Worm (Caenorhabditis elegans) whole organism, early embryonic: ENCODE results near the gene chin-1.

ENCODE experiments used
- B0310.2 ChIP-seq: sonication (generic microtip); optimal IDR thresholded peaks from 2 replicates; lab custom pipeline; 2016; ENCODE audit warnings: mild to moderate bottlenecking, missing genetic modification characterization, missing compliant biosample characterization
- F13C5.2 ChIP-seq: sonication (generic microtip); optimal IDR thresholded peaks from 2 replicates; lab custom pipeline; 2017; ENCODE audit warnings: mild to moderate bottlenecking, missing genetic modification characterization, inconsistent platforms, missing compliant biosample characterization
- aly-1 ChIP-seq: sonication (generic microtip); optimal IDR thresholded peaks from 2 replicates; lab custom pipeline; 2016; ENCODE audit warnings: missing genetic modification characterization, missing compliant biosample characterization
- ama-1 ChIP-seq: fragments of 150-350 bp; optimal IDR thresholded peaks from 2 replicates; lab custom pipeline; 2014
- ceh-13 ChIP-seq: fragments of 200-800 bp; sonication (Bioruptor generic); optimal IDR thresholded peaks from 2 replicates; lab custom pipeline; 2018; ENCODE audit warnings: mild to moderate bottlenecking, missing genetic modification characterization, missing compliant biosample characterization
- ceh-36 ChIP-seq: sonication (generic microtip); optimal IDR thresholded peaks from 2 replicates; lab custom pipeline; 2016; ENCODE audit warnings: missing genetic modification characterization, inconsistent platforms, missing compliant biosample characterization
- ets-7 ChIP-seq: sonication (generic microtip); optimal IDR thresholded peaks from 2 replicates; lab custom pipeline; 2016; ENCODE audit warnings: missing genotype, missing genetic modification characterization, missing compliant biosample characterization
- flt-1 ChIP-seq: fragments of 200-800 bp; sonication (Bioruptor generic); IDR thresholded peaks from 2 replicates; pipeline ENCODE4 v1.3.6; 2022; ENCODE audit warnings: missing genetic modification characterization, missing compliant biosample characterization
- hmbx-1 ChIP-seq: sonication (generic microtip); optimal IDR thresholded peaks from 2 replicates; lab custom pipeline; 2016; ENCODE audit warnings: mild to moderate bottlenecking, missing genetic modification characterization, missing compliant biosample characterization
- hmg-4 ChIP-seq: fragments of 200-800 bp; sonication (Bioruptor generic); optimal IDR thresholded peaks from 2 replicates; lab custom pipeline; 2018; ENCODE audit warnings: mild to moderate bottlenecking, missing genetic modification characterization, missing compliant biosample characterization
- hnd-1 ChIP-seq: sonication (generic microtip); optimal IDR thresholded peaks from 2 replicates; lab custom pipeline; 2016; ENCODE audit warnings: missing genetic modification characterization, missing compliant biosample characterization
- pes-1 ChIP-seq: fragments of 200-800 bp; sonication (Bioruptor generic); IDR thresholded peaks from 2 replicates; pipeline ENCODE4 v1.3.6; 2022; ENCODE audit warnings: missing genetic modification reagents, missing genetic modification characterization, missing compliant biosample characterization
- scrt-1 ChIP-seq: fragments of 200-800 bp; sonication (Bioruptor generic); IDR thresholded peaks from 2 replicates; pipeline ENCODE4 v1.3.6; 2022; ENCODE audit warnings: missing genetic modification characterization, missing compliant biosample characterization
- sea-1 ChIP-seq: fragments of 200-800 bp; sonication (Bioruptor generic); conservative IDR thresholded peaks from 2 replicates; pipeline ENCODE4 v1.3.6; 2022; ENCODE audit warnings: missing genetic modification characterization, missing compliant biosample characterization
- tbx-11 ChIP-seq: fragments of 200-800 bp; sonication (Bioruptor generic); IDR thresholded peaks from 2 replicates; pipeline ENCODE4 v1.3.6; 2022; ENCODE audit warnings: missing genetic modification characterization, missing compliant biosample characterization
- tbx-37 ChIP-seq: fragments of 200-800 bp; sonication (Bioruptor generic); conservative IDR thresholded peaks from 2 replicates; pipeline ENCODE4 v1.3.6; 2022; ENCODE audit warnings: missing genetic modification reagents, missing genetic modification characterization, missing compliant biosample characterization
- tra-4 ChIP-seq: sonication (generic microtip); optimal IDR thresholded peaks from 2 replicates; lab custom pipeline; 2017; ENCODE audit warnings: missing genetic modification characterization, missing compliant biosample characterization

Gene chin-1

ce11 chrIII:1002510-1002909 is 34.5 kb downstream of the chin-1 start, which contains the start of gene clec-150:
clec-150 (plus strand) TSS chrIII:1002707.
- TF ChIP-seq hmg-4 (GFP tag; lab: Kevin White, UChicago) (no peak), ceh-36 (tag; lab: Kevin White, UChicago) (no peak), tbx-11 (no peak), B0310.2 (no peak), ceh-13 (no peak), scrt-1 (GFP tag; lab: Robert Waterston, UW) (no peak), aly-1 (no peak), tra-4 (tag; lab: Kevin White, UChicago) (no peak), ets-7 (tag; lab: Kevin White, UChicago) (no peak), ama-1 (no peak), hnd-1 (tag; lab: Kevin White, UChicago) (no peak), tbx-37 (GFP tag; lab: Robert Waterston, UW) (no peak), sea-1 (GFP tag; lab: Robert Waterston, UW) (no peak), pes-1 (GFP tag; lab: Robert Waterston, UW) (no peak), F13C5.2 (tag; lab: Kevin White, UChicago) (no peak), hmbx-1 (tag; lab: Kevin White, UChicago) (no peak), flt-1 (no peak)

ce11 chrIII:1001297-1001696 is 35.7 kb downstream of the chin-1 start, which contains the start of gene R06B10.7:
R06B10.7 (minus strand) TSS chrIII:1001397.
- TF ChIP-seq tra-4 (tag; lab: Kevin White, UChicago) (no peak), hnd-1 (tag; lab: Kevin White, UChicago) (no peak), ets-7 (tag; lab: Kevin White, UChicago) (no peak), ama-1 (no peak), tbx-11 (no peak), flt-1 (no peak), aly-1 (no peak), B0310.2 (no peak), ceh-13 (no peak)

ce11 chrIII:998855-999254 is 38.2 kb downstream of the chin-1 start:
- TF ChIP-seq ceh-36 (tag; lab: Kevin White, UChicago) (no peak), sea-1 (GFP tag; lab: Robert Waterston, UW) (no peak), ama-1 (no peak), flt-1 (no peak), hmbx-1 (tag; lab: Kevin White, UChicago) (no peak), hmg-4 (GFP tag; lab: Kevin White, UChicago) (no peak), F13C5.2 (tag; lab: Kevin White, UChicago) (no peak), ceh-13 (no peak), ets-7 (tag; lab: Kevin White, UChicago) (no peak), aly-1 (no peak), tbx-37 (GFP tag; lab: Robert Waterston, UW) (no peak), B0310.2 (no peak), tra-4 (tag; lab: Kevin White, UChicago) (no peak), tbx-11 (no peak), hnd-1 (tag; lab: Kevin White, UChicago) (no peak)

- TF ChIP-seq ceh-36 (tag; lab: Kevin White, UChicago) (no peak), scrt-1 (GFP tag; lab: Robert Waterston, UW) (no peak), hmg-4 (GFP tag; lab: Kevin White, UChicago) (no peak), B0310.2 (no peak), F13C5.2 (tag; lab: Kevin White, UChicago) (no peak), tra-4 (tag; lab: Kevin White, UChicago) (no peak), sea-1 (GFP tag; lab: Robert Waterston, UW) (no peak), flt-1 (no peak), tbx-37 (GFP tag; lab: Robert Waterston, UW) (no peak), ceh-13 (no peak), aly-1 (no peak), pes-1 (GFP tag; lab: Robert Waterston, UW) (no peak), tbx-11 (no peak), ama-1 (no peak), ets-7 (tag; lab: Kevin White, UChicago) (no peak), hnd-1 (tag; lab: Kevin White, UChicago) (no peak), hmbx-1 (tag; lab: Kevin White, UChicago) (no peak)
Measured at ce11 chrIII:996564-996963, 40.4 kb downstream of the chin-1 start.

- TF ChIP-seq B0310.2 (no peak), tbx-37 (GFP tag; lab: Robert Waterston, UW) (no peak), ets-7 (tag; lab: Kevin White, UChicago) (no peak), ama-1 (no peak), pes-1 (GFP tag; lab: Robert Waterston, UW) (no peak), sea-1 (GFP tag; lab: Robert Waterston, UW) (no peak), hmbx-1 (tag; lab: Kevin White, UChicago) (no peak), tra-4 (tag; lab: Kevin White, UChicago) (no peak), ceh-36 (tag; lab: Kevin White, UChicago) (no peak), F13C5.2 (tag; lab: Kevin White, UChicago) (no peak), scrt-1 (GFP tag; lab: Robert Waterston, UW) (no peak), ceh-13 (no peak)
Measured at ce11 chrIII:991581-991980, 45.4 kb downstream of the chin-1 start, which contains the start of gene trp-2. trp-2 (plus strand) TSS chrIII:991881.

ce11 chrIII:989558-989957 is 47.5 kb downstream of the chin-1 start:
- TF ChIP-seq ama-1 = no peak
- TF ChIP-seq B0310.2 = no peak
- TF ChIP-seq tbx-11 = no peak
- TF ChIP-seq scrt-1 (GFP tag; lab: Robert Waterston, UW) = no peak
- TF ChIP-seq hmbx-1 (tag; lab: Kevin White, UChicago) = no peak
- TF ChIP-seq aly-1 = no peak
- TF ChIP-seq pes-1 (GFP tag; lab: Robert Waterston, UW) = no peak
- no peak for TF ChIP-seq hmg-4 (GFP tag; lab: Kevin White, UChicago)
- no peak for TF ChIP-seq tbx-37 (GFP tag; lab: Robert Waterston, UW)
- no peak for TF ChIP-seq flt-1
- no peak for TF ChIP-seq ets-7 (tag; lab: Kevin White, UChicago)
- TF ChIP-seq tra-4 (tag; lab: Kevin White, UChicago) = no peak
- TF ChIP-seq ceh-13 = no peak
- no peak for TF ChIP-seq ceh-36 (tag; lab: Kevin White, UChicago)
- no peak for TF ChIP-seq sea-1 (GFP tag; lab: Robert Waterston, UW)
- no peak for TF ChIP-seq F13C5.2 (tag; lab: Kevin White, UChicago)
- TF ChIP-seq hnd-1 (tag; lab: Kevin White, UChicago) = no peak

- no peak for TF ChIP-seq ama-1
- no peak for TF ChIP-seq ceh-36 (tag; lab: Kevin White, UChicago)
- no peak for TF ChIP-seq scrt-1 (GFP tag; lab: Robert Waterston, UW)
- TF ChIP-seq sea-1 (GFP tag; lab: Robert Waterston, UW) = no peak
- no peak for TF ChIP-seq tra-4 (tag; lab: Kevin White, UChicago)
- TF ChIP-seq hmg-4 (GFP tag; lab: Kevin White, UChicago) = no peak
- no peak for TF ChIP-seq ets-7 (tag; lab: Kevin White, UChicago)
- TF ChIP-seq pes-1 (GFP tag; lab: Robert Waterston, UW) = no peak
- TF ChIP-seq tbx-37 (GFP tag; lab: Robert Waterston, UW) = no peak
- no peak for TF ChIP-seq aly-1
- no peak for TF ChIP-seq tbx-11
- TF ChIP-seq hnd-1 (tag; lab: Kevin White, UChicago) = no peak
Measured at ce11 chrIII:982961-983360, 54.1 kb downstream of the chin-1 start, which contains the start of gene tbc-10. tbc-10 (plus strand) TSS chrIII:983261.
